Worm (Caenorhabditis elegans): ENCODE results near the gene lect-2.

Gene lect-2

ce11 chrII:5772547-5773142 is 17.9 kb upstream of the lect-2 start (continued):
- TF ChIP-seq F57C9.4 (tag; optimal IDR thresholded peaks at IDR 0.05) (no peak), lir-1 (GFP tag; conservative IDR thresholded peaks at IDR 0.05) (0 out of 2 replicates have a peak, but pooled peaks have one; percentile 8), rcor-1 (GFP tag; IDR thresholded peaks at IDR 0.05) (peak; percentile 64), die-1 (tag; optimal IDR thresholded peaks at IDR 0.05) (peak; percentile 66), mel-28 (tag; optimal IDR thresholded peaks at IDR 0.05; ENCODE audit: borderline replicate concordance) (no peak), F39B2.1 (GFP tag; IDR thresholded peaks at IDR 0.05) (no peak), snpc-1.3 (tag; optimal IDR thresholded peaks at IDR 0.05; ENCODE audit: insufficient read depth) (peak; percentile 20), pha-4 (tag; optimal IDR thresholded peaks at IDR 0.05) (no peak), dox-1 (GFP tag; IDR thresholded peaks at IDR 0.05) (peak; percentile 73), ZK185.1 (tag; optimal IDR thresholded peaks at IDR 0.05; ENCODE audit: poor library complexity, severe bottlenecking) (peak; percentile 31), ccch-3 (GFP tag; optimal IDR thresholded peaks at IDR 0.05) (no peak), let-607 (tag; optimal IDR thresholded peaks at IDR 0.05) (no peak), Y95B8A.8 (GFP tag; IDR thresholded peaks at IDR 0.05) (no peak), sdz-38 (tag; optimal IDR thresholded peaks at IDR 0.05) (no peak), B0035.1 (tag; optimal IDR thresholded peaks at IDR 0.05) (no peak), F57A8.1 (GFP tag; optimal IDR thresholded peaks at IDR 0.05) (no peak), dpl-1 (GFP tag; optimal IDR thresholded peaks at IDR 0.05) (no peak), Y53F4B.3 (GFP tag; IDR thresholded peaks at IDR 0.05) (peak; percentile 56; the same call in 1 of the 2 replicates), somi-1 (GFP tag; optimal IDR thresholded peaks at IDR 0.05) (peak; percentile 57), hrde-1 (tag; optimal IDR thresholded peaks at IDR 0.05; ENCODE audit: borderline replicate concordance) (no peak), ztf-3 (GFP tag; optimal IDR thresholded peaks at IDR 0.05) (no peak), lsy-27 (tag; optimal IDR thresholded peaks at IDR 0.05; ENCODE audit: borderline replicate concordance, insufficient read depth) (no peak), xnd-1 (tag; optimal IDR thresholded peaks at IDR 0.05) (no peak), B0019.2 (GFP tag; conservative IDR thresholded peaks at IDR 0.05) (no peak), tlf-1 (GFP tag; optimal IDR thresholded peaks at IDR 0.05) (peak; percentile 7), sea-2 (GFP tag; IDR thresholded peaks at IDR 0.05) (no peak), ama-1 (optimal IDR thresholded peaks at IDR 0.05) (no peak), ama-1 (GFP tag; optimal IDR thresholded peaks at IDR 0.05) (no peak), hmg-20 (GFP tag; IDR thresholded peaks at IDR 0.05) (no peak), K11D2.4 (GFP tag; IDR thresholded peaks at IDR 0.05) (0 out of 2 replicates have a peak, but pooled peaks have one; percentile 54), nfya-1 (tag; optimal IDR thresholded peaks at IDR 0.05; ENCODE audit: borderline replicate concordance, insufficient read depth) (no peak), bed-2 (GFP tag; IDR thresholded peaks at IDR 0.05) (no peak), nhr-120 (GFP tag; IDR thresholded peaks at IDR 0.05) (no peak), ceh-58 (GFP tag; IDR thresholded peaks at IDR 0.05) (no peak), attf-3 (GFP tag; conservative IDR thresholded peaks at IDR 0.05) (no peak), mes-4 (tag; optimal IDR thresholded peaks at IDR 0.05) (no peak), ztf-22 (GFP tag; optimal IDR thresholded peaks at IDR 0.05) (no peak), T07F8.4 (tag; optimal IDR thresholded peaks at IDR 0.05) (peak; percentile 37), Y79H2A.3 (GFP tag; conservative IDR thresholded peaks at IDR 0.05) (peak; percentile 47; the same call in 1 of the 2 replicates), Y56A3A.18 (GFP tag; IDR thresholded peaks at IDR 0.05) (peak; percentile 55; the same call in 1 of the 2 replicates), F33H1.4 (GFP tag; IDR thresholded peaks at IDR 0.05) (0 out of 2 replicates have a peak, but pooled peaks have one; percentile 13), ztf-18 (tag; optimal IDR thresholded peaks at IDR 0.05) (peak; percentile 58), lin-40 (tag; optimal IDR thresholded peaks at IDR 0.05) (peak; percentile 26), madf-6 (GFP tag; IDR thresholded peaks at IDR 0.05) (peak; percentile 57), F52B5.7 (tag; optimal IDR thresholded peaks at IDR 0.05) (peak; percentile 12), nhr-80 (tag; optimal IDR thresholded peaks at IDR 0.05) (no peak), chd-7 (tag; optimal IDR thresholded peaks at IDR 0.05) (peak; percentile 52)
